Worm (Caenorhabditis elegans) whole organism, young adult: ENCODE measurements around the gene F15B9.10.

Source experiments
- B0261.1 ChIP-seq: sonication (generic microtip); optimal IDR thresholded peaks from 2 replicates; lab custom pipeline; 2016; ENCODE audit warnings: mild to moderate bottlenecking, missing genetic modification characterization, moderate library complexity, missing compliant biosample characterization
- C06A6.2 ChIP-seq: fragments of 200-800 bp; sonication (Bioruptor generic); conservative IDR thresholded peaks from 2 replicates; pipeline ENCODE4 v1.3.6; 2022; ENCODE audit warnings: missing genetic modification characterization, missing compliant biosample characterization
- F37B4.10 ChIP-seq: fragments of 200-800 bp; sonication (Bioruptor generic); IDR thresholded peaks from 2 replicates; pipeline ENCODE4 v1.3.6; 2022; ENCODE audit warnings: missing genetic modification characterization, missing compliant biosample characterization
- T26A5.8 ChIP-seq: sonication (generic microtip); optimal IDR thresholded peaks from 2 replicates; lab custom pipeline; 2016; ENCODE audit warnings: missing genetic modification characterization, missing compliant biosample characterization
- attf-6 ChIP-seq: fragments of 200-800 bp; sonication (Bioruptor generic); IDR thresholded peaks from 2 replicates; pipeline ENCODE4 v1.3.6; 2022; ENCODE audit warnings: missing genetic modification reagents, missing genetic modification characterization, missing compliant biosample characterization
- bed-2 ChIP-seq: fragments of 200-800 bp; sonication (Bioruptor generic); IDR thresholded peaks from 2 replicates; pipeline ENCODE4 v1.3.6; 2022; ENCODE audit warnings: missing genetic modification reagents, missing genetic modification characterization, missing compliant biosample characterization
- cebp-2 ChIP-seq: fragments of 200-800 bp; sonication (Bioruptor generic); IDR thresholded peaks from 2 replicates; pipeline ENCODE4 v1.3.6; 2022; ENCODE audit warnings: missing genetic modification characterization, missing compliant biosample characterization
- efl-1 ChIP-seq: fragments of 150-350 bp; optimal IDR thresholded peaks from 2 replicates; lab custom pipeline; 2014; ENCODE audit warnings: missing biosample characterization, missing genetic modification reagents, missing genetic modification characterization
- madf-6 ChIP-seq: fragments of 200-800 bp; sonication (Bioruptor generic); IDR thresholded peaks from 2 replicates; pipeline ENCODE4 v1.3.6; 2022; ENCODE audit warnings: missing genetic modification reagents, missing genetic modification characterization, missing compliant biosample characterization
- madf-8 ChIP-seq: fragments of 200-800 bp; sonication (Bioruptor generic); conservative IDR thresholded peaks from 2 replicates; pipeline ENCODE4 v1.3.6; 2022; ENCODE audit warnings: missing genetic modification reagents, missing genetic modification characterization, missing compliant biosample characterization
- nfyb-1 ChIP-seq: fragments of 200-800 bp; sonication (Bioruptor generic); IDR thresholded peaks from 2 replicates; pipeline ENCODE4 v1.3.6; 2022; ENCODE audit warnings: missing genetic modification reagents, missing genetic modification characterization, missing compliant biosample characterization
- nhr-179 ChIP-seq: sonication (generic microtip); optimal IDR thresholded peaks from 2 replicates; lab custom pipeline; 2016; ENCODE audit warnings: mild to moderate bottlenecking, missing genetic modification characterization, missing compliant biosample characterization
- nhr-90 ChIP-seq: sonication (generic microtip); optimal IDR thresholded peaks from 2 replicates; lab custom pipeline; 2016; ENCODE audit warnings: missing genotype, mild to moderate bottlenecking, missing genetic modification characterization, missing compliant biosample characterization
- rec-8 ChIP-seq, 2 experiments: sonication (generic microtip); optimal IDR thresholded peaks; 2 replicates each; lab custom pipeline; 2016; ENCODE audit warnings: mild to moderate bottlenecking in 2 of 2, missing genetic modification characterization in 2 of 2, missing genetic modification reagents in 2 of 2, missing genotype in 2 of 2, missing biosample characterization in 1 of 2, missing compliant biosample characterization in 1 of 2, moderate library complexity in 1 of 2
- snpc-4 ChIP-seq, 5 experiments: fragments of 150-350 bp in 1 of 5; sonication (generic microtip) in 4 of 5; optimal IDR thresholded peaks; 2 replicates each; lab custom pipeline; 2014 to 2018; ENCODE audit warnings: missing genetic modification characterization in 5 of 5, missing biosample characterization in 3 of 5, antibody characterized with exemption in 2 of 5, mild to moderate bottlenecking in 2 of 5, missing compliant biosample characterization in 2 of 5, missing genotype in 2 of 5, moderate library complexity in 2 of 5, missing genetic modification reagents in 1 of 5

F15B9.10 gene

ce11 chrV:12963192-12963591 is 45.5 kb downstream of the F15B9.10 start, which contains the start of gene hrg-9:
Gene hrg-9, minus strand, starts transcription at chrV:12963343.
- TF ChIP-seq rec-8 (tag; optimal IDR thresholded peaks at IDR 0.05; lab: Kevin White, UChicago) (no peak), madf-8 (no peak), cebp-2 (GFP tag; lab: Robert Waterston, UW) (no peak), bed-2 (GFP tag; lab: Robert Waterston, UW) (no peak), nhr-90 (tag; lab: Kevin White, UChicago) (no peak), snpc-4 (GFP tag; optimal IDR thresholded peaks at IDR 0.05; lab: Kevin White, UChicago) (no peak), snpc-4 (tag; optimal IDR thresholded peaks at IDR 0.05; lab: Kevin White, UChicago) (no peak), B0261.1 (no peak), C06A6.2 (GFP tag; lab: Robert Waterston, UW) (no peak), nfyb-1 (no peak), F37B4.10 (GFP tag; lab: Robert Waterston, UW) (no peak), nhr-179 (tag; lab: Kevin White, UChicago) (no peak)
- TF ChIP-seq, all 124 proteins: peak for 0

DNA sequence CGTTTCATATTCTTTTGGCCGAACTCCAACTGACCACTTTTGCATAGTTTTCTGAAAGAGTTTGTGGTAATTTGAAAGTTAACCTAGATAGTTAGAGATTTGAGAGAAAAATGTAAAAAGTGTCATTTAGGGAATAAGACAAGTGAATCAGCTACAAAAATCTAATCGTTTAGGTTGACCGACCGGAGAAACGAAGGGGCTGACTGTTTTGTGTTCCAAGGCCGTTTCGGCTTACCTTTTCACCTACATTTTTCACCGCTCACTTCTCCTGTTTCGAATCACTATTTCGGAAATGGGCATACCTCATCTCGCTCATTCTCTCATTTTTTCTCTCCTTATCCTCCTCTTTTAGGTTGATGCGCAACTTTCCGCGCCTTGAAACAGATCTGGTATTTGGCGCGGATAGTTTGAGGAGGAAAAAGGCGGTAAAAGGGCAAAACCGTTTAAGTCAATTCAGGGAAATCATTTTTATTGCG is 47.6 kb downstream of the F15B9.10 start, which contains the start of gene mpst-7:
mpst-7 (minus strand) TSS at position 51 of the 476 bp plus-strand sequence.
- TF ChIP-seq T26A5.8 (tag; lab: Kevin White, UChicago) (no peak), attf-6 (GFP tag; lab: Robert Waterston, UW) (no peak), efl-1 (peak; percentile 57), madf-6 (GFP tag; lab: Robert Waterston, UW) (peak; percentile 36; the same call in 1 of the 2 replicates)
- TF ChIP-seq, all 124 proteins: peak for 2
